Worm (Caenorhabditis elegans) whole organism, late embryonic: ENCODE data around the gene fbxc-55.

ENCODE experiments used
- K02D7.2 ChIP-seq: sonication (generic microtip); optimal IDR thresholded peaks from 2 replicates; lab custom pipeline; 2017; ENCODE audit warnings: mild to moderate bottlenecking, missing genetic modification characterization, missing compliant biosample characterization
- T23F11.4 ChIP-seq: fragments of 200-800 bp; sonication (Bioruptor generic); optimal IDR thresholded peaks from 2 replicates; lab custom pipeline; 2018; ENCODE audit warnings: mild to moderate bottlenecking, missing genetic modification characterization, missing compliant biosample characterization
- Y22D7AL.16 ChIP-seq: sonication (generic microtip); optimal IDR thresholded peaks from 2 replicates; lab custom pipeline; 2016; ENCODE audit warnings: missing genetic modification characterization, missing compliant biosample characterization
- ama-1 ChIP-seq: fragments of 150-350 bp; optimal IDR thresholded peaks from 2 replicates; lab custom pipeline; 2014
- ceh-14 ChIP-seq: sonication (generic microtip); optimal IDR thresholded peaks from 2 replicates; lab custom pipeline; 2016; ENCODE audit warnings: missing genotype, missing genetic modification characterization, missing compliant biosample characterization
- ceh-19 ChIP-seq: fragments of 200-800 bp; sonication (Bioruptor generic); optimal IDR thresholded peaks from 2 replicates; lab custom pipeline; 2018; ENCODE audit warnings: mild to moderate bottlenecking, missing genetic modification characterization, missing compliant biosample characterization
- ceh-22 ChIP-seq: sonication (generic microtip); optimal IDR thresholded peaks from 2 replicates; lab custom pipeline; 2017; ENCODE audit warnings: missing biosample characterization, missing genetic modification characterization
- ceh-48 ChIP-seq: sonication (generic microtip); optimal IDR thresholded peaks from 2 replicates; lab custom pipeline; 2016; ENCODE audit warnings: missing genetic modification characterization, inconsistent platforms, missing compliant biosample characterization
- che-1 ChIP-seq: sonication (generic microtip); optimal IDR thresholded peaks from 2 replicates; lab custom pipeline; 2016; ENCODE audit warnings: mild to moderate bottlenecking, missing genetic modification characterization, missing compliant biosample characterization
- dmd-4 ChIP-seq: sonication (generic microtip); optimal IDR thresholded peaks from 2 replicates; lab custom pipeline; 2016; ENCODE audit warnings: borderline replicate concordance, missing genetic modification characterization, missing compliant biosample characterization
- ets-4 ChIP-seq: sonication (generic microtip); optimal IDR thresholded peaks from 2 replicates; lab custom pipeline; 2016; ENCODE audit warnings: missing genetic modification characterization, missing compliant biosample characterization
- fkh-10 ChIP-seq: fragments of 150-350 bp; optimal IDR thresholded peaks from 2 replicates; lab custom pipeline; 2014; ENCODE audit warnings: missing biosample characterization, missing genetic modification reagents, missing genetic modification characterization
- hlh-13 ChIP-seq: fragments of 200-800 bp; sonication (Bioruptor generic); optimal IDR thresholded peaks from 2 replicates; lab custom pipeline; 2018; ENCODE audit warnings: mild to moderate bottlenecking, missing genetic modification characterization, missing compliant biosample characterization
- hlh-15 ChIP-seq: sonication (generic microtip); optimal IDR thresholded peaks from 2 replicates; lab custom pipeline; 2016; ENCODE audit warnings: missing genetic modification characterization, missing compliant biosample characterization
- hlh-30 ChIP-seq: sonication (generic microtip); optimal IDR thresholded peaks from 2 replicates; lab custom pipeline; 2017; ENCODE audit warnings: antibody characterized with exemption, missing genetic modification characterization, missing compliant biosample characterization; ENCODE audit not compliant: insufficient read depth
- hlh-8 ChIP-seq: sonication (generic microtip); optimal IDR thresholded peaks from 2 replicates; lab custom pipeline; 2016; ENCODE audit warnings: missing genotype, missing genetic modification characterization, missing compliant biosample characterization
- mec-3 ChIP-seq: sonication (generic microtip); optimal IDR thresholded peaks from 2 replicates; lab custom pipeline; 2016; ENCODE audit warnings: borderline replicate concordance, missing genetic modification characterization, missing compliant biosample characterization
- nfya-1 ChIP-seq: sonication (generic microtip); optimal IDR thresholded peaks from 2 replicates; lab custom pipeline; 2017; ENCODE audit warnings: missing genetic modification characterization, mild to moderate bottlenecking, missing compliant biosample characterization, antibody characterized with exemption, moderate library complexity
- nhr-11 ChIP-seq: fragments of 150-350 bp; optimal IDR thresholded peaks from 2 replicates; lab custom pipeline; 2014; ENCODE audit warnings: missing biosample characterization, missing genetic modification characterization
- nhr-232 ChIP-seq: sonication (generic microtip); optimal IDR thresholded peaks from 2 replicates; lab custom pipeline; 2016; ENCODE audit warnings: missing genetic modification characterization, missing compliant biosample characterization
- pag-3 ChIP-seq: sonication (generic microtip); optimal IDR thresholded peaks from 2 replicates; lab custom pipeline; 2016; ENCODE audit warnings: missing compliant biosample characterization, missing genetic modification characterization, borderline replicate concordance
- pax-1 ChIP-seq: fragments of 150-350 bp; optimal IDR thresholded peaks from 2 replicates; lab custom pipeline; 2014; ENCODE audit warnings: missing biosample characterization, missing genetic modification characterization
- pros-1 ChIP-seq: fragments of 150-350 bp; optimal IDR thresholded peaks from 2 replicates; lab custom pipeline; 2014; ENCODE audit warnings: missing biosample characterization, missing genetic modification reagents, missing genetic modification characterization
- ref-2 ChIP-seq: sonication (generic microtip); optimal IDR thresholded peaks from 2 replicates; lab custom pipeline; 2016; ENCODE audit warnings: missing genetic modification characterization, missing compliant biosample characterization
- rnt-1 ChIP-seq: sonication (generic microtip); optimal IDR thresholded peaks from 2 replicates; lab custom pipeline; 2016; ENCODE audit warnings: missing genetic modification characterization, missing compliant biosample characterization
- sox-2 ChIP-seq: fragments of 200-800 bp; sonication (Bioruptor generic); IDR thresholded peaks from 2 replicates; pipeline ENCODE4 v1.3.6; 2022; ENCODE audit warnings: missing genetic modification reagents, missing genetic modification characterization, missing compliant biosample characterization
- tbx-2 ChIP-seq: sonication (generic microtip); optimal IDR thresholded peaks from 2 replicates; lab custom pipeline; 2016; ENCODE audit warnings: missing genetic modification characterization, missing compliant biosample characterization
- tbx-7 ChIP-seq: sonication (generic microtip); optimal IDR thresholded peaks from 2 replicates; lab custom pipeline; 2016; ENCODE audit warnings: missing genotype, missing genetic modification characterization, missing compliant biosample characterization
- ttx-3 ChIP-seq: sonication (generic microtip); optimal IDR thresholded peaks from 2 replicates; lab custom pipeline; 2016; ENCODE audit warnings: missing genetic modification reagents, missing genetic modification characterization, missing compliant biosample characterization
- unc-3 ChIP-seq, 2 experiments: fragments of 200-800 bp in 1 of 2; sonication (Bioruptor generic) in 1 of 2; sonication (generic microtip) in 1 of 2; conservative IDR thresholded peaks in 1 of 2; optimal IDR thresholded peaks in 1 of 2; 2 replicates each; pipeline versions ENCODE4 v1.3.6 to Lab custom; 2016 to 2022; ENCODE audit warnings: missing compliant biosample characterization in 2 of 2, missing genetic modification characterization in 2 of 2, missing genetic modification reagents in 1 of 2
- unc-55 ChIP-seq: sonication (generic microtip); optimal IDR thresholded peaks from 2 replicates; lab custom pipeline; 2017; ENCODE audit warnings: missing biosample characterization, missing genetic modification reagents, missing genetic modification characterization
- unc-86 ChIP-seq: sonication (generic microtip); optimal IDR thresholded peaks from 2 replicates; lab custom pipeline; 2016; ENCODE audit warnings: missing genetic modification characterization, missing compliant biosample characterization
- zip-5 ChIP-seq: sonication (generic microtip); optimal IDR thresholded peaks from 2 replicates; lab custom pipeline; 2016; ENCODE audit warnings: missing genetic modification characterization, missing compliant biosample characterization

The fbxc-55 gene

DNA sequence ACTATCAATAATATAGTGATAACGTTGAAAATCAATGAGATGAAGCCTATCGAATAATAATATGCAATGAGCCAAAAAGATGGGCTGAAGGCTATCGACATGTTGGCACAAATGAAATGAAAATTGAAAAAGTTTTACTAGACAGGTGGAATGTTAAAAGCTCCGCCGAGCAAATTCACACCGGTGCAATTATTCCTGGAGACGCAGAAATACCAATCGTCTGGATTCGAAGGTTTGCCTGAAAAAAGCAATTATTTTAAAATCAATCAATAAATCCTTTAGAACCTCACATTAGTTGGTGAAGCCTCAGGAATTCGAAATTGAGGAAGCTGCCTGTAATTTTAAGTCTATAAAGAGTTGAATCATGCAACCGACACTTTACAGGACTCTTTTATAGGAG is 15.6 kb downstream of the fbxc-55 start, which contains the start of gene sri-32:
Gene sri-32 (minus strand): TSS at position 101 of the 400 bp plus-strand sequence.
- TF ChIP-seq mec-3 (tag; lab: Kevin White, UChicago) (no peak), hlh-30 (tag; lab: Kevin White, UChicago) (no peak), rnt-1 (no peak), tbx-7 (tag; lab: Kevin White, UChicago) (no peak), zip-5 (tag; lab: Kevin White, UChicago) (no peak), unc-55 (GFP tag; lab: Kevin White, UChicago) (no peak), pax-1 (no peak), fkh-10 (GFP tag; lab: Kevin White, UChicago) (no peak), K02D7.2 (tag; lab: Kevin White, UChicago) (no peak), ceh-14 (tag; lab: Kevin White, UChicago) (no peak)

DNA sequence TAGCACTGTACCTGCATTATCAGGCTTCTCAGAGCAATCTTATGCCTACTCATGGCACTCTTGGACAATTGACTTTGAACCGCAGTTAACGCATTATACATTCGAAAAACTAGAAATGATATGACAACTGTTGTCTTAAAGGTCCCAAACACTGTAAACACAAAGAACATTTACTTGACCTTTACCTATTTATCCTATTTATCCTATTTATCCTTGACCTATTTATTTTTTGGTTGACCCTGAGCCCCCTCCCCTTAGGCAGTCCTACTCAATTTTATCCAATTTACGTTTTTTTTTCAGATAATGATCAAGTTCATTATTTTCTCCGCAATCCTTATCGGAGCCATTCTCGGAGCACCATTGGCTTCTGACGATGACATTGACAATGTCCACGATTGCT is 18.4 kb downstream of the fbxc-55 start, which contains the start of the genes T10D4.14 and T10D4.19:
Gene T10D4.14 (minus strand): TSS at position 101 of the 400 bp plus-strand sequence.
Gene T10D4.19 (plus strand): TSS at position 304 of the 400 bp plus-strand sequence.
- no peak for TF ChIP-seq dmd-4 (tag; lab: Kevin White, UChicago)
- TF ChIP-seq fkh-10 (GFP tag; lab: Kevin White, UChicago), result no peak
- TF ChIP-seq ceh-22 (tag; lab: Kevin White, UChicago), result no peak
- TF ChIP-seq ceh-19 (GFP tag; lab: Kevin White, UChicago), result no peak
- no peak for TF ChIP-seq nfya-1 (tag; lab: Kevin White, UChicago)
- TF ChIP-seq nhr-232, result no peak
- no peak for TF ChIP-seq ttx-3 (tag; lab: Kevin White, UChicago)
- no peak for TF ChIP-seq hlh-8 (tag; lab: Kevin White, UChicago)
- no peak for TF ChIP-seq hlh-13 (GFP tag; lab: Kevin White, UChicago)
- no peak for TF ChIP-seq rnt-1
- no peak for TF ChIP-seq ama-1 (lab: Kevin White, UChicago)
- no peak for TF ChIP-seq unc-3 (GFP tag; conservative IDR thresholded peaks at IDR 0.05; lab: Robert Waterston, UW)
- no peak for TF ChIP-seq unc-3 (tag; optimal IDR thresholded peaks at IDR 0.05; lab: Kevin White, UChicago)
- TF ChIP-seq pag-3 (tag; lab: Kevin White, UChicago), result no peak
- TF ChIP-seq ceh-14 (tag; lab: Kevin White, UChicago), result no peak
- TF ChIP-seq K02D7.2 (tag; lab: Kevin White, UChicago), result no peak
- no peak for TF ChIP-seq tbx-2 (tag; lab: Kevin White, UChicago)
- no peak for TF ChIP-seq pros-1 (tag; lab: Kevin White, UChicago)
- no peak for TF ChIP-seq unc-86 (tag; lab: Kevin White, UChicago)
- TF ChIP-seq ceh-48, result no peak

DNA sequence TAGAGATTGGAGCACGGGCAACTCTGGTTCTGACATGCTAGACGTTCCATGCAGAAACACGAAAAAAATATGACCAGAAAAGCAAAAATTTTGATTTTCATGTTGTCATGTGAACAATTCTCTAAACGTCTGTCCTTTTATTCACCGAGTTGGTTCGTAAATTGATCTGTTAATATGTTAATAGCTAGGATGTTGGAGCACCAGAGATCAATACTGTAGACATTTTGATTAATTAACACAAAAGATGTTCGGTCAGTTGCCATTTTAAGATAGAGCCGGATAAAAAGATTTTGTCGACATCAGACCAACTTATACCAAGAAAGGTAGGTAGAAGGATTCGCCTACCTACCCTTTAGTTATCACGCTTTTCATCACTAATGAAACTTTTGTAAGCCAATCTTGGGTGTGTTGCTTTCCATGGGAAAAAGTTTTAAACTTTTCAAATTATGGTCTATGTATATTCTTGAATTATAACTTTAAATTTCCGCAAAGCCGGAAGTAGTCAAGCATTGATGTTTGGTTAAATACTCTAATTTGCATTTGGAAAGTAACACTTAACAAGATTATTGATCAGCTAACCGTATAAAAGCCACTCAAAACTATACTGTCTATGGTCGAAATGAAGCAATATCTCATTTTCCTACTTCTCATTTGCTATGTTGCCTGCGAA is 20.3 kb downstream of the fbxc-55 start, which contains the start of the genes T10D4.11 and T10D4.1:
Gene T10D4.11 (minus strand): TSS at position 101 of the 670 bp plus-strand sequence.
Gene T10D4.1 (plus strand): TSS at position 620 of the 670 bp plus-strand sequence.
- no peak for TF ChIP-seq pax-1
- no peak for TF ChIP-seq T23F11.4 (GFP tag; lab: Kevin White, UChicago)
- TF ChIP-seq unc-3 (GFP tag; conservative IDR thresholded peaks at IDR 0.05; lab: Robert Waterston, UW), result no peak
- no peak for TF ChIP-seq unc-3 (tag; optimal IDR thresholded peaks at IDR 0.05; lab: Kevin White, UChicago)
- TF ChIP-seq pros-1 (tag; lab: Kevin White, UChicago), result no peak
- TF ChIP-seq ceh-22 (tag; lab: Kevin White, UChicago), result no peak
- TF ChIP-seq hlh-13 (GFP tag; lab: Kevin White, UChicago), result no peak
- TF ChIP-seq pag-3 (tag; lab: Kevin White, UChicago), result no peak
- no peak for TF ChIP-seq nhr-11 (tag; lab: Kevin White, UChicago)
- no peak for TF ChIP-seq rnt-1
- no peak for TF ChIP-seq sox-2 (GFP tag; lab: Robert Waterston, UW)
- TF ChIP-seq mec-3 (tag; lab: Kevin White, UChicago), result no peak
- TF ChIP-seq Y22D7AL.16, result no peak
- no peak for TF ChIP-seq dmd-4 (tag; lab: Kevin White, UChicago)
- no peak for TF ChIP-seq ets-4 (tag; lab: Kevin White, UChicago)
- no peak for TF ChIP-seq hlh-30 (tag; lab: Kevin White, UChicago)
- TF ChIP-seq ceh-14 (tag; lab: Kevin White, UChicago), result no peak
- no peak for TF ChIP-seq hlh-15 (tag; lab: Kevin White, UChicago)
- TF ChIP-seq, all 69 proteins: peak for 0

DNA sequence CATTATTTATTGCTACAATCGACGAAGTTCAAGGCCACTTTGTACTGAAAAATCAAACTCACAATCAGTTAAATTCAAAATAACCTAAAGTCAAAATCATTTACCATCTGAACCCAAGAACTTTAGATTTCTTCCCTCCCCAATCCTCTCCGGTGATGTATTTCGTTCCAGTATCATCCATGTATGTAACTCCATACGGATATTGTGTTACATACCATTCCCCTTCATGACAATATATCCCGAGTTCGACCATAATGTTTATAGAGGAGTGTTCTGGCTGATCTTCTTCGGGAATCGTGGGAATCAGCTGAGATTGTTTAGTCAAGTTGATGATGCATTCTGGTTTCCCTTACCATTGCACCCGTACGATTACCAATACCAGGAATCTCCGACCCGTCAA is 21.6 kb downstream of the fbxc-55 start:
- no peak for TF ChIP-seq che-1 (tag; lab: Kevin White, UChicago)
- TF ChIP-seq ref-2 (tag; lab: Kevin White, UChicago), result no peak
- TF ChIP-seq dmd-4 (tag; lab: Kevin White, UChicago), result no peak
